Fruit fly (Drosophila melanogaster): Measurements from ENCODE around the gene Cog8.
A peak's percentile ranks its signal among the peaks of the same experiment; 100 is the strongest.

Cog8 gene

dm6 chr2L:11447641-11448040 is 51.1 kb downstream of the Cog8 start (continued):
- TF ChIP-seq tll (GFP tag; optimal IDR thresholded peaks at IDR 0.05) (peak in 1 of 2 experiments; percentile 61), shn (GFP tag; optimal IDR thresholded peaks at IDR 0.05) (no peak), pnt (GFP tag; optimal IDR thresholded peaks at IDR 0.05) (no peak), sr (GFP tag; IDR thresholded peaks at IDR 0.05) (peak; percentile 67; the same call in 2 of the 3 replicates), gt (GFP tag; IDR thresholded peaks at IDR 0.05) (no peak), fru (optimal IDR thresholded peaks at IDR 0.05) (no peak), zf30C (GFP tag; optimal IDR thresholded peaks at IDR 0.05) (peak; percentile 13), nau (GFP tag; optimal IDR thresholded peaks at IDR 0.05) (no peak), CG11398 (GFP tag; optimal IDR thresholded peaks at IDR 0.05) (no peak), Oaz (GFP tag; IDR thresholded peaks at IDR 0.05) (no peak), Med (GFP tag) (peak; percentile 71), Jarid2 (GFP tag; optimal IDR thresholded peaks at IDR 0.05) (peak; percentile 83), Antp (GFP tag; optimal IDR thresholded peaks at IDR 0.05) (no peak), CG43689 (GFP tag; IDR thresholded peaks at IDR 0.05) (no peak), D19A (tag; optimal IDR thresholded peaks at IDR 0.05) (peak; percentile 64), CG7271 (tag; optimal IDR thresholded peaks at IDR 0.05) (no peak), CG4360 (GFP tag; IDR thresholded peaks at IDR 0.05) (peak; percentile 99), Dad (GFP tag; optimal IDR thresholded peaks at IDR 0.05) (no peak), CG14050 (GFP tag; IDR thresholded peaks at IDR 0.05) (no peak), CG31224 (GFP tag; IDR thresholded peaks at IDR 0.05) (no peak), CG16779 (GFP tag; IDR thresholded peaks at IDR 0.05) (no peak), Dfd (GFP tag; optimal IDR thresholded peaks at IDR 0.05) (peak in 1 of 2 experiments; percentile 1), Asciz (GFP tag; optimal IDR thresholded peaks at IDR 0.05) (no peak), Rfx (GFP tag; IDR thresholded peaks at IDR 0.05) (no peak), mld (GFP tag; IDR thresholded peaks at IDR 0.05; ENCODE audit: partially characterized antibody) (no peak), CG6272 (GFP tag; IDR thresholded peaks at IDR 0.05) (no peak), CG15601 (tag; optimal IDR thresholded peaks at IDR 0.05) (no peak), gsb-n (tag; optimal IDR thresholded peaks at IDR 0.05) (no peak), aop (GFP tag; IDR thresholded peaks at IDR 0.05) (0 out of 2 replicates have a peak, but pooled peaks have one; percentile 54), CG32532 (GFP tag; IDR thresholded peaks at IDR 0.05) (peak; percentile 40; the same call in 1 of the 2 replicates), nmo (GFP tag; optimal IDR thresholded peaks at IDR 0.05) (peak; percentile 32), hkb (optimal IDR thresholded peaks at IDR 0.05) (no peak), hkb (GFP tag; IDR thresholded peaks at IDR 0.05) (no peak; the same call in 1 of the 2 replicates), CG7786 (GFP tag; optimal IDR thresholded peaks at IDR 0.05) (no peak), CG16815 (GFP tag; optimal IDR thresholded peaks at IDR 0.05) (no peak), H15 (GFP tag; IDR thresholded peaks at IDR 0.05) (no peak), CrebB (tag; optimal IDR thresholded peaks at IDR 0.05) (no peak), CG3847 (GFP tag; IDR thresholded peaks at IDR 0.05) (no peak), bab2 (GFP tag; optimal IDR thresholded peaks at IDR 0.05) (no peak), D (optimal IDR thresholded peaks at IDR 0.05) (peak; percentile 82), D (GFP tag; optimal IDR thresholded peaks at IDR 0.05) (peak; percentile 35), Six4 (GFP tag; optimal IDR thresholded peaks at IDR 0.05) (no peak), NFAT (GFP tag; IDR thresholded peaks at IDR 0.05) (no peak), seq (GFP tag; IDR thresholded peaks at IDR 0.05) (peak; percentile 46; the same call in 1 of the 2 replicates), yki (optimal IDR thresholded peaks at IDR 0.05) (peak; percentile 42), CG2129 (GFP tag; IDR thresholded peaks at IDR 0.05; ENCODE audit: partially characterized antibody) (no peak), phol (tag; optimal IDR thresholded peaks at IDR 0.05) (no peak), CG6683 (GFP tag; optimal IDR thresholded peaks at IDR 0.05) (no peak), crc (GFP tag; optimal IDR thresholded peaks at IDR 0.05) (no peak), CG3163 (GFP tag; optimal IDR thresholded peaks at IDR 0.05) (no peak), CG13775 (GFP tag; optimal IDR thresholded peaks at IDR 0.05) (no peak), CG15479 (GFP tag; optimal IDR thresholded peaks at IDR 0.05) (peak; percentile 55), CG10267 (tag; optimal IDR thresholded peaks at IDR 0.05) (no peak)
